Fruit fly (Drosophila melanogaster) whole organism, embryonic: ENCODE data around the gene Taf11.
A peak's percentile ranks its signal among the peaks of the same experiment; 100 is the strongest.

Experiments
- ATbp ChIP-seq: fragments of 200-800 bp; sonication (Bioruptor generic); optimal IDR thresholded peaks from 2 replicates; lab custom pipeline; 2017; ENCODE audit warnings: missing biosample characterization, mild to moderate bottlenecking, missing genetic modification characterization, missing genetic modification reagents
- Aef1 ChIP-seq: fragments of 200-800 bp; sonication (Bioruptor generic); IDR thresholded peaks from 3 replicates; pipeline ENCODE4 v1.3.6; 2022; ENCODE audit warnings: missing biosample characterization, missing genetic modification characterization
- Atf3 ChIP-seq: fragments of 200-800 bp; sonication (Bioruptor generic); optimal IDR thresholded peaks from 3 replicates; lab custom pipeline; 2016; ENCODE audit warnings: missing biosample characterization, missing genetic modification characterization
- B-H1 ChIP-seq: fragments of 200-800 bp; sonication (Bioruptor generic); IDR thresholded peaks from 3 replicates; pipeline ENCODE4 v1.3.6; 2022; ENCODE audit warnings: missing biosample characterization, missing genetic modification characterization
- CG10959 ChIP-seq: fragments of 200-800 bp; sonication (Bioruptor generic); IDR thresholded peaks from 2 replicates; pipeline ENCODE4 v1.3.6; 2022; ENCODE audit warnings: missing biosample characterization, missing genetic modification characterization
- CG11247 ChIP-seq: fragments of 200-800 bp; sonication (Bioruptor generic); IDR thresholded peaks from 2 replicates; pipeline ENCODE4 v1.3.6; 2022; ENCODE audit warnings: missing biosample characterization, missing genetic modification characterization
- CG11456 ChIP-seq: fragments of 200-800 bp; sonication (Bioruptor generic); IDR thresholded peaks from 3 replicates; pipeline ENCODE4 v1.3.6; 2022; ENCODE audit warnings: missing biosample characterization, missing genetic modification characterization
- CG11723 ChIP-seq: fragments of 200-800 bp; sonication (Bioruptor generic); optimal IDR thresholded peaks from 2 replicates; lab custom pipeline; 2017; ENCODE audit warnings: missing biosample characterization, mild to moderate bottlenecking, missing genetic modification characterization
- CG12104 ChIP-seq: fragments of 200-800 bp; sonication (Bioruptor generic); optimal IDR thresholded peaks from 3 replicates; lab custom pipeline; 2016; ENCODE audit warnings: missing biosample characterization, missing genetic modification characterization
- CG14860 ChIP-seq: fragments of 200-800 bp; sonication (Bioruptor generic); IDR thresholded peaks from 3 replicates; pipeline ENCODE4 v1.3.6; 2022; ENCODE audit warnings: missing biosample characterization, missing genetic modification characterization; ENCODE audit not compliant: partially characterized antibody
- CG15479 ChIP-seq: fragments of 200-800 bp; sonication (Bioruptor generic); optimal IDR thresholded peaks from 3 replicates; lab custom pipeline; 2019; ENCODE audit warnings: missing biosample characterization, mild to moderate bottlenecking, missing genetic modification characterization, moderate library complexity
- CG15601 ChIP-seq: fragments of 200-800 bp; sonication (Bioruptor generic); optimal IDR thresholded peaks from 3 replicates; lab custom pipeline; 2019; ENCODE audit warnings: missing biosample characterization, mild to moderate bottlenecking, missing genetic modification characterization, moderate library complexity
- CG1602 ChIP-seq: fragments of 200-800 bp; sonication (Bioruptor generic); optimal IDR thresholded peaks from 3 replicates; lab custom pipeline; 2016; ENCODE audit warnings: missing biosample characterization, missing genetic modification characterization
- CG17186 ChIP-seq: fragments of 200-800 bp; sonication (Bioruptor generic); optimal IDR thresholded peaks from 3 replicates; lab custom pipeline; 2017; ENCODE audit warnings: missing biosample characterization, missing genetic modification reagents, missing genetic modification characterization
- CG17829 ChIP-seq: fragments of 200-800 bp; optimal IDR thresholded peaks from 2 replicates; lab custom pipeline; 2019; ENCODE audit warnings: missing biosample characterization, mild to moderate bottlenecking, missing genetic modification characterization, moderate library complexity
- CG18599 ChIP-seq: fragments of 200-800 bp; sonication (Bioruptor generic); optimal IDR thresholded peaks from 3 replicates; lab custom pipeline; 2017; ENCODE audit warnings: missing biosample characterization, missing genetic modification characterization, mild to moderate bottlenecking, moderate library complexity, missing genetic modification reagents
- CG2129 ChIP-seq: fragments of 200-800 bp; sonication (Bioruptor generic); IDR thresholded peaks from 2 replicates; pipeline ENCODE4 v1.3.6; 2022; ENCODE audit warnings: missing biosample characterization, missing genetic modification characterization; ENCODE audit not compliant: partially characterized antibody
- CG2712 ChIP-seq: fragments of 200-800 bp; optimal IDR thresholded peaks from 3 replicates; lab custom pipeline; 2019; ENCODE audit warnings: missing biosample characterization, mild to moderate bottlenecking, missing genetic modification characterization, moderate library complexity
- CG8281 ChIP-seq: fragments of 200-800 bp; sonication (Bioruptor generic); optimal IDR thresholded peaks from 2 replicates; lab custom pipeline; 2018; ENCODE audit warnings: missing biosample characterization, mild to moderate bottlenecking, missing genetic modification characterization, moderate library complexity
- Chrac-16 ChIP-seq: fragments of 200-800 bp; sonication (Bioruptor generic); optimal IDR thresholded peaks from 3 replicates; lab custom pipeline; 2016; ENCODE audit warnings: missing biosample characterization, missing genetic modification characterization
- Dfd ChIP-seq, 2 experiments: fragments of >200 bp; optimal IDR thresholded peaks; 2 replicates each; lab custom pipeline; 2017; ENCODE audit warnings: missing biosample characterization in 2 of 2, missing genetic modification characterization in 2 of 2
- Dip3 ChIP-seq: fragments of 200-800 bp; sonication (Bioruptor generic); optimal IDR thresholded peaks from 3 replicates; lab custom pipeline; 2016; ENCODE audit warnings: missing biosample characterization, missing genetic modification characterization
- Ets65A ChIP-seq: fragments of 200-800 bp; sonication (Bioruptor generic); peaks from one replicate; lab custom pipeline; 2016; ENCODE audit warnings: missing biosample characterization, missing genetic modification characterization
- Gsc ChIP-seq: fragments of 200-800 bp; sonication (Bioruptor generic); IDR thresholded peaks from 2 replicates; pipeline ENCODE4 v1.3.6; 2022; ENCODE audit warnings: missing biosample characterization, missing genetic modification characterization
- HLHmδ ChIP-seq: fragments of 200-800 bp; sonication (Bioruptor generic); optimal IDR thresholded peaks from 2 replicates; lab custom pipeline; 2018; ENCODE audit warnings: missing biosample characterization, mild to moderate bottlenecking, missing genetic modification characterization, moderate library complexity
- Hand ChIP-seq: fragments of 200-800 bp; sonication (Bioruptor generic); optimal IDR thresholded peaks from 2 replicates; lab custom pipeline; 2017; ENCODE audit warnings: mild to moderate bottlenecking, missing biosample characterization, missing genetic modification reagents, missing genetic modification characterization
- Hmr ChIP-seq: fragments of 200-800 bp; sonication (Bioruptor generic); optimal IDR thresholded peaks from 3 replicates; lab custom pipeline; 2017; ENCODE audit warnings: mild to moderate bottlenecking, missing biosample characterization, missing genetic modification reagents, missing genetic modification characterization
- Hmx ChIP-seq: fragments of 200-800 bp; sonication (Bioruptor generic); optimal IDR thresholded peaks from 2 replicates; lab custom pipeline; 2016; ENCODE audit warnings: missing biosample characterization, missing genetic modification characterization
- Kr ChIP-seq: fragments of 200-800 bp; sonication (Bioruptor generic); optimal IDR thresholded peaks from 2 replicates; lab custom pipeline; 2017; ENCODE audit warnings: missing biosample characterization, mild to moderate bottlenecking, missing genetic modification characterization
- Lhr ChIP-seq: fragments of 200-800 bp; sonication (Bioruptor generic); optimal IDR thresholded peaks from 3 replicates; lab custom pipeline; 2017; ENCODE audit warnings: mild to moderate bottlenecking, missing biosample characterization, missing genetic modification reagents, missing genetic modification characterization
- Meics ChIP-seq: fragments of 200-800 bp; sonication (Bioruptor generic); optimal IDR thresholded peaks from 2 replicates; lab custom pipeline; 2017; ENCODE audit warnings: missing biosample characterization, mild to moderate bottlenecking, missing genetic modification characterization
- Optix ChIP-seq: fragments of 200-800 bp; sonication (Bioruptor generic); IDR thresholded peaks from 3 replicates; pipeline ENCODE4 v1.3.6; 2022; ENCODE audit warnings: missing biosample characterization, missing genetic modification characterization
- Sox102F ChIP-seq: fragments of 200-800 bp; sonication (Bioruptor generic); optimal IDR thresholded peaks from 2 replicates; lab custom pipeline; 2018; ENCODE audit warnings: missing biosample characterization, mild to moderate bottlenecking, missing genetic modification characterization, moderate library complexity
- YL-1 ChIP-seq: fragments of 200-800 bp; sonication (Bioruptor generic); optimal IDR thresholded peaks from 3 replicates; lab custom pipeline; 2017; ENCODE audit warnings: missing biosample characterization, mild to moderate bottlenecking, missing genetic modification characterization
- ara ChIP-seq: fragments of 200-800 bp; sonication (Bioruptor generic); IDR thresholded peaks from 2 replicates; pipeline ENCODE4 v1.3.6; 2022; ENCODE audit warnings: missing biosample characterization, missing genetic modification characterization
- bcd ChIP-seq: fragments of 200-800 bp; sonication (Bioruptor generic); optimal IDR thresholded peaks from 2 replicates; lab custom pipeline; 2017; ENCODE audit warnings: missing biosample characterization, mild to moderate bottlenecking, missing genetic modification characterization
- bigmax ChIP-seq: fragments of 200-800 bp; sonication (Bioruptor generic); optimal IDR thresholded peaks from 2 replicates; lab custom pipeline; 2018; ENCODE audit warnings: missing biosample characterization, mild to moderate bottlenecking, missing genetic modification characterization
- bowl ChIP-seq: fragments of 200-800 bp; sonication (Bioruptor generic); IDR thresholded peaks from 2 replicates; pipeline ENCODE4 v1.3.6; 2022; ENCODE audit warnings: missing biosample characterization, missing genetic modification characterization
- cwo ChIP-seq: fragments of 200-800 bp; sonication (Bioruptor generic); optimal IDR thresholded peaks from 3 replicates; lab custom pipeline; 2017; ENCODE audit warnings: missing biosample characterization, missing genetic modification characterization, mild to moderate bottlenecking, moderate library complexity, missing genetic modification reagents
- dimm ChIP-seq: fragments of 200-800 bp; sonication (Bioruptor generic); IDR thresholded peaks from 2 replicates; pipeline ENCODE4 v1.3.6; 2022; ENCODE audit warnings: missing biosample characterization, missing genetic modification characterization
- gro ChIP-seq: fragments of 200-800 bp; sonication (Bioruptor generic); optimal IDR thresholded peaks from 2 replicates; lab custom pipeline; 2016; ENCODE audit warnings: missing biosample characterization, missing genetic modification characterization
- gt ChIP-seq: fragments of 200-800 bp; sonication (Bioruptor generic); IDR thresholded peaks from 2 replicates; pipeline ENCODE4 v1.3.6; 2022; ENCODE audit warnings: missing biosample characterization, missing genetic modification characterization
- jigr1 ChIP-seq: fragments of 200-800 bp; sonication (Bioruptor generic); IDR thresholded peaks from 3 replicates; pipeline ENCODE4 v1.3.6; 2022; ENCODE audit warnings: missing biosample characterization, missing genetic modification characterization
- jumu ChIP-seq: fragments of 200-800 bp; sonication (Bioruptor generic); optimal IDR thresholded peaks from 3 replicates; lab custom pipeline; 2016; ENCODE audit warnings: missing biosample characterization, missing genetic modification characterization
- lov ChIP-seq, 2 experiments: fragments of 200-800 bp in 1 of 2; fragments of >200 bp in 1 of 2; sonication (Bioruptor generic) in 1 of 2; IDR thresholded peaks in 1 of 2; optimal IDR thresholded peaks in 1 of 2; 2 replicates in 1 of 2; 3 replicates in 1 of 2; pipeline versions ENCODE4 v1.3.6 to Lab custom; 2017 to 2022; ENCODE audit warnings: missing biosample characterization in 1 of 2, missing genetic modification characterization in 1 of 2
- nom ChIP-seq: fragments of 200-800 bp; sonication (Bioruptor generic); optimal IDR thresholded peaks from 2 replicates; lab custom pipeline; 2017; ENCODE audit warnings: missing biosample characterization, missing genetic modification characterization, mild to moderate bottlenecking, moderate library complexity, missing genetic modification reagents
- salm ChIP-seq: fragments of 200-800 bp; sonication (Bioruptor generic); optimal IDR thresholded peaks from 2 replicates; lab custom pipeline; 2018; ENCODE audit warnings: missing biosample characterization, mild to moderate bottlenecking, missing genetic modification characterization
- seq ChIP-seq: fragments of 200-800 bp; sonication (Bioruptor generic); IDR thresholded peaks from 2 replicates; pipeline ENCODE4 v1.3.6; 2022; ENCODE audit warnings: missing biosample characterization, missing genetic modification characterization
- sr ChIP-seq: fragments of 200-800 bp; sonication (Bioruptor generic); IDR thresholded peaks from 3 replicates; pipeline ENCODE4 v1.3.6; 2022; ENCODE audit warnings: missing biosample characterization, missing genetic modification characterization
- tgo ChIP-seq: fragments of 200-800 bp; sonication (Bioruptor generic); IDR thresholded peaks from 3 replicates; pipeline ENCODE4 v1.3.6; 2022; ENCODE audit warnings: missing biosample characterization, missing genetic modification characterization

Taf11 gene

dm6 chr2L:9758856-9759255 lies 4.2 kb downstream of the Taf11 start (continued):
- TF ChIP-seq ara (GFP tag; lab: Robert Waterston, UW) (0 out of 2 replicates have a peak, but pooled peaks have one; percentile 8), jigr1 (GFP tag; lab: Robert Waterston, UW) (0 out of 3 replicates have a peak, but pooled peaks have one; percentile 16), Aef1 (GFP tag; lab: Robert Waterston, UW) (peak; percentile 93), CG15601 (tag; lab: Kevin White, UChicago) (peak; percentile 35), CG12104 (GFP tag; lab: Kevin White, UChicago) (no peak), CG10959 (GFP tag; lab: Robert Waterston, UW) (0 out of 2 replicates have a peak, but pooled peaks have one; percentile 29), sr (GFP tag; lab: Robert Waterston, UW) (peak; percentile 63; the same call in 1 of the 3 replicates), dimm (GFP tag; lab: Robert Waterston, UW) (no peak), Dip3 (peak; percentile 11), gro (GFP tag; lab: Kevin White, UChicago) (peak; percentile 11), Chrac-16 (GFP tag; lab: Kevin White, UChicago) (peak; percentile 46), Optix (GFP tag; lab: Robert Waterston, UW) (peak; percentile 61; the same call in 2 of the 3 replicates), Lhr (GFP tag; lab: Kevin White, UChicago) (peak; percentile 0), Atf3 (peak; percentile 38), seq (peak; percentile 15; the same call in 1 of the 2 replicates), CG15479 (GFP tag; lab: Kevin White, UChicago) (peak; percentile 3), bowl (GFP tag; lab: Robert Waterston, UW) (no peak), lov (optimal IDR thresholded peaks at IDR 0.05; lab: Kevin White, UChicago) (no peak), lov (GFP tag; IDR thresholded peaks at IDR 0.05; lab: Robert Waterston, UW) (peak; percentile 30; the same call in 1 of the 3 replicates), tgo (peak; percentile 48; the same call in 2 of the 3 replicates), Meics (GFP tag; lab: Kevin White, UChicago) (peak; percentile 58), CG18599 (peak; percentile 58), CG8281 (tag; lab: Kevin White, UChicago) (no peak), HLHmδ (peak; percentile 57), YL-1 (GFP tag; lab: Kevin White, UChicago) (peak; percentile 22), CG11247 (GFP tag; lab: Robert Waterston, UW) (peak; percentile 59; the same call in 1 of the 2 replicates), CG14860 (GFP tag; lab: Robert Waterston, UW) (peak; percentile 89), Gsc (GFP tag; lab: Robert Waterston, UW) (no peak), Hmr (GFP tag; lab: Kevin White, UChicago) (peak; percentile 60), Hand (no peak), CG17186 (peak; percentile 51), Dfd (GFP tag; optimal IDR thresholded peaks at IDR 0.05; lab: Kevin White, UChicago) (no peak), CG11723 (GFP tag; lab: Kevin White, UChicago) (no peak), cwo (no peak), salm (tag; lab: Kevin White, UChicago) (no peak), CG2129 (GFP tag; lab: Robert Waterston, UW) (peak; percentile 87), Ets65A (GFP tag; lab: Kevin White, UChicago) (peak; percentile 96), Sox102F (peak; percentile 40), CG2712 (tag; lab: Kevin White, UChicago) (peak; percentile 71), ATbp (GFP tag; lab: Kevin White, UChicago) (no peak), Hmx (GFP tag; lab: Kevin White, UChicago) (no peak), gt (GFP tag; lab: Robert Waterston, UW) (no peak), jumu (GFP tag; lab: Kevin White, UChicago) (peak; percentile 48), B-H1 (GFP tag; lab: Robert Waterston, UW) (peak; percentile 34; the same call in 2 of the 3 replicates), CG11456 (GFP tag; lab: Robert Waterston, UW) (peak; percentile 90), CG1602 (GFP tag; lab: Kevin White, UChicago) (peak; percentile 19), Kr (GFP tag; lab: Kevin White, UChicago) (no peak), nom (GFP tag; lab: Kevin White, UChicago) (peak; percentile 64), CG17829 (tag; lab: Kevin White, UChicago) (peak; percentile 69), bcd (GFP tag; lab: Kevin White, UChicago) (peak; percentile 63), bigmax (GFP tag; lab: Kevin White, UChicago) (no peak)
